Worm (Caenorhabditis elegans) whole organism, L2 larva: ENCODE results near the gene F42A6.2.
A peak's percentile ranks its signal among the peaks of the same experiment; 100 is the strongest.

Source experiments
- C34F6.9 ChIP-seq: fragments of 150-350 bp; optimal IDR thresholded peaks from 2 replicates; lab custom pipeline; 2014; ENCODE audit warnings: missing biosample characterization, missing genetic modification characterization
- F13H6.1 ChIP-seq: sonication (generic microtip); optimal IDR thresholded peaks from 2 replicates; lab custom pipeline; 2016; ENCODE audit warnings: missing genetic modification characterization, missing compliant biosample characterization
- R02D3.7 ChIP-seq: fragments of 150-350 bp; optimal IDR thresholded peaks from 2 replicates; lab custom pipeline; 2014; ENCODE audit warnings: missing biosample characterization, missing genetic modification characterization
- Y55F3AM.14 ChIP-seq: fragments of 200-800 bp; sonication (Bioruptor generic); optimal IDR thresholded peaks from 2 replicates; lab custom pipeline; 2018; ENCODE audit warnings: mild to moderate bottlenecking, missing genetic modification characterization, missing compliant biosample characterization
- ZK546.5 ChIP-seq: sonication (generic microtip); optimal IDR thresholded peaks from 2 replicates; lab custom pipeline; 2017; ENCODE audit warnings: missing biosample characterization, missing genetic modification characterization
- alr-1 ChIP-seq: fragments of 150-350 bp; optimal IDR thresholded peaks from 2 replicates; lab custom pipeline; 2014; ENCODE audit warnings: missing biosample characterization, missing genetic modification characterization
- aly-2 ChIP-seq: fragments of 150-350 bp; optimal IDR thresholded peaks from 2 replicates; lab custom pipeline; 2014; ENCODE audit warnings: missing biosample characterization, missing genetic modification characterization
- ama-1 ChIP-seq: fragments of 150-350 bp; optimal IDR thresholded peaks from 2 replicates; lab custom pipeline; 2018; ENCODE audit warnings: inconsistent platforms
- blmp-1 ChIP-seq: sonication (generic microtip); optimal IDR thresholded peaks from 2 replicates; lab custom pipeline; 2017; ENCODE audit warnings: missing genetic modification characterization, mild to moderate bottlenecking, missing compliant biosample characterization, antibody characterized with exemption, moderate library complexity; ENCODE audit not compliant: insufficient read depth
- ceh-16 ChIP-seq: fragments of 150-350 bp; optimal IDR thresholded peaks from 2 replicates; lab custom pipeline; 2014; ENCODE audit warnings: missing biosample characterization, missing genetic modification characterization
- ceh-82 ChIP-seq: fragments of 150-350 bp; optimal IDR thresholded peaks from 2 replicates; lab custom pipeline; 2014; ENCODE audit warnings: missing biosample characterization, missing genetic modification characterization
- crh-2 ChIP-seq: sonication (generic microtip); optimal IDR thresholded peaks from 2 replicates; lab custom pipeline; 2017; ENCODE audit warnings: missing biosample characterization, missing genetic modification characterization
- dmd-4 ChIP-seq: sonication (generic microtip); optimal IDR thresholded peaks from 2 replicates; lab custom pipeline; 2017; ENCODE audit warnings: missing biosample characterization, missing genetic modification characterization
- egl-27 ChIP-seq: sonication (generic microtip); optimal IDR thresholded peaks from 3 replicates; lab custom pipeline; 2017; ENCODE audit warnings: missing biosample characterization, missing genetic modification reagents, missing genetic modification characterization
- elt-1 ChIP-seq: fragments of 150-350 bp; optimal IDR thresholded peaks from 2 replicates; lab custom pipeline; 2014; ENCODE audit warnings: missing biosample characterization, missing genetic modification characterization
- elt-3 ChIP-seq: sonication (generic microtip); optimal IDR thresholded peaks from 2 replicates; lab custom pipeline; 2017; ENCODE audit warnings: missing biosample characterization, missing genetic modification characterization
- fos-1 ChIP-seq: fragments of 150-350 bp; optimal IDR thresholded peaks from 2 replicates; lab custom pipeline; 2014; ENCODE audit warnings: missing biosample characterization, missing genetic modification characterization
- gmeb-1 ChIP-seq: fragments of 150-350 bp; optimal IDR thresholded peaks from 2 replicates; lab custom pipeline; 2014; ENCODE audit warnings: missing biosample characterization, missing genetic modification characterization
- lin-11 ChIP-seq: fragments of 150-350 bp; sonication (generic microtip); optimal IDR thresholded peaks from 2 replicates; lab custom pipeline; 2014; ENCODE audit warnings: missing biosample characterization, missing genetic modification characterization, inconsistent platforms, mixed read lengths
- lin-13 ChIP-seq: fragments of 150-350 bp; optimal IDR thresholded peaks from 2 replicates; lab custom pipeline; 2014; ENCODE audit warnings: missing biosample characterization, missing genetic modification reagents, missing genetic modification characterization
- lin-39 ChIP-seq: fragments of 150-350 bp; optimal IDR thresholded peaks from 2 replicates; lab custom pipeline; 2014; ENCODE audit warnings: missing biosample characterization, missing genetic modification reagents, missing genetic modification characterization
- lsy-2 ChIP-seq, 2 experiments: fragments of 150-350 bp in 1 of 2; sonication (generic microtip) in 1 of 2; optimal IDR thresholded peaks; 2 replicates each; lab custom pipeline; 2014 to 2017; ENCODE audit warnings: missing biosample characterization in 2 of 2, missing genetic modification characterization in 2 of 2
- mab-5 ChIP-seq: fragments of 150-350 bp; optimal IDR thresholded peaks from 2 replicates; lab custom pipeline; 2014; ENCODE audit warnings: missing biosample characterization, missing genetic modification characterization
- mbf-1 ChIP-seq: sonication (generic microtip); optimal IDR thresholded peaks from 2 replicates; lab custom pipeline; 2017; ENCODE audit warnings: missing biosample characterization, missing genetic modification characterization
- mdl-1 ChIP-seq, 2 experiments: fragments of 150-350 bp in 1 of 2; sonication (generic microtip) in 1 of 2; optimal IDR thresholded peaks; 2 replicates each; lab custom pipeline; 2017; ENCODE audit warnings: missing biosample characterization in 2 of 2, missing genetic modification characterization in 2 of 2
- nhr-10 ChIP-seq: sonication (generic microtip); optimal IDR thresholded peaks from 2 replicates; lab custom pipeline; 2017; ENCODE audit warnings: missing biosample characterization, missing genetic modification characterization
- nhr-11 ChIP-seq: fragments of 150-350 bp; optimal IDR thresholded peaks from 2 replicates; lab custom pipeline; 2014; ENCODE audit warnings: missing biosample characterization, missing genetic modification characterization
- nhr-12 ChIP-seq: fragments of 150-350 bp; optimal IDR thresholded peaks from 2 replicates; lab custom pipeline; 2014; ENCODE audit warnings: missing biosample characterization, missing genetic modification characterization
- nhr-129 ChIP-seq: fragments of 150-350 bp; optimal IDR thresholded peaks from 2 replicates; lab custom pipeline; 2014; ENCODE audit warnings: missing biosample characterization, missing genetic modification characterization
- nhr-21 ChIP-seq: fragments of 150-350 bp; optimal IDR thresholded peaks from 2 replicates; lab custom pipeline; 2014; ENCODE audit warnings: missing biosample characterization, missing genetic modification characterization
- nhr-23 ChIP-seq: fragments of 150-350 bp; optimal IDR thresholded peaks from 2 replicates; lab custom pipeline; 2014; ENCODE audit warnings: missing biosample characterization, missing genetic modification reagents, missing genetic modification characterization
- nhr-237 ChIP-seq: fragments of 150-350 bp; optimal IDR thresholded peaks from 2 replicates; lab custom pipeline; 2014; ENCODE audit warnings: missing biosample characterization, missing genetic modification characterization
- nhr-25 ChIP-seq: fragments of 150-350 bp; sonication (generic microtip); optimal IDR thresholded peaks from 3 replicates; lab custom pipeline; 2014; ENCODE audit warnings: missing biosample characterization, missing genetic modification characterization
- nhr-6 ChIP-seq: fragments of 150-350 bp; optimal IDR thresholded peaks from 2 replicates; lab custom pipeline; 2014; ENCODE audit warnings: missing biosample characterization, missing genetic modification characterization
- nhr-77 ChIP-seq: fragments of 150-350 bp; optimal IDR thresholded peaks from 2 replicates; lab custom pipeline; 2014; ENCODE audit warnings: missing biosample characterization, missing genetic modification characterization
- peb-1 ChIP-seq: fragments of 150-350 bp; optimal IDR thresholded peaks from 2 replicates; lab custom pipeline; 2014; ENCODE audit warnings: missing biosample characterization, missing genetic modification characterization
- sem-4 ChIP-seq: fragments of 150-350 bp; optimal IDR thresholded peaks from 2 replicates; lab custom pipeline; 2014; ENCODE audit warnings: missing biosample characterization, missing genetic modification reagents, missing genetic modification characterization
- skn-1 ChIP-seq: sonication (generic microtip); optimal IDR thresholded peaks from 2 replicates; lab custom pipeline; 2017; ENCODE audit warnings: missing biosample characterization, missing genetic modification characterization
- sma-3 ChIP-seq: sonication (generic microtip); optimal IDR thresholded peaks from 2 replicates; lab custom pipeline; 2016; ENCODE audit warnings: missing genetic modification reagents, missing genetic modification characterization, missing compliant biosample characterization
- sma-9 ChIP-seq, 2 experiments: fragments of 150-350 bp in 1 of 2; sonication (generic microtip) in 1 of 2; optimal IDR thresholded peaks; 2 replicates each; lab custom pipeline; 2014 to 2016; ENCODE audit warnings: missing genetic modification characterization in 2 of 2, mild to moderate bottlenecking in 1 of 2, missing biosample characterization in 1 of 2, missing compliant biosample characterization in 1 of 2, missing genetic modification reagents in 1 of 2, moderate library complexity in 1 of 2
- snpc-4 ChIP-seq: fragments of 150-350 bp; optimal IDR thresholded peaks from 2 replicates; lab custom pipeline; 2014; ENCODE audit warnings: missing biosample characterization, missing genetic modification characterization
- unc-39 ChIP-seq: fragments of 150-350 bp; optimal IDR thresholded peaks from 2 replicates; lab custom pipeline; 2014; ENCODE audit warnings: missing biosample characterization, missing genetic modification characterization
- unc-55 ChIP-seq: fragments of 150-350 bp; sonication (generic microtip); optimal IDR thresholded peaks from 3 replicates; lab custom pipeline; 2014; ENCODE audit warnings: missing biosample characterization, missing genetic modification reagents, missing genetic modification characterization
- unc-62 ChIP-seq: fragments of 150-350 bp; optimal IDR thresholded peaks from 2 replicates; lab custom pipeline; 2014; ENCODE audit warnings: missing biosample characterization, missing genetic modification reagents, missing genetic modification characterization
- zag-1 ChIP-seq: fragments of 150-350 bp; optimal IDR thresholded peaks from 2 replicates; lab custom pipeline; 2014; ENCODE audit warnings: missing biosample characterization, missing genetic modification characterization
- ztf-1 ChIP-seq: fragments of 200-800 bp; sonication (Bioruptor generic); conservative IDR thresholded peaks from 2 replicates; pipeline ENCODE4 v1.3.6; 2022; ENCODE audit warnings: missing genetic modification characterization, missing compliant biosample characterization
- ztf-11 ChIP-seq: sonication (generic microtip); optimal IDR thresholded peaks from 2 replicates; lab custom pipeline; 2017; ENCODE audit warnings: missing biosample characterization, missing genetic modification characterization
- ztf-4 ChIP-seq: fragments of 150-350 bp; optimal IDR thresholded peaks from 2 replicates; lab custom pipeline; 2014; ENCODE audit warnings: missing biosample characterization, missing genetic modification characterization

F42A6.2 gene

DNA sequence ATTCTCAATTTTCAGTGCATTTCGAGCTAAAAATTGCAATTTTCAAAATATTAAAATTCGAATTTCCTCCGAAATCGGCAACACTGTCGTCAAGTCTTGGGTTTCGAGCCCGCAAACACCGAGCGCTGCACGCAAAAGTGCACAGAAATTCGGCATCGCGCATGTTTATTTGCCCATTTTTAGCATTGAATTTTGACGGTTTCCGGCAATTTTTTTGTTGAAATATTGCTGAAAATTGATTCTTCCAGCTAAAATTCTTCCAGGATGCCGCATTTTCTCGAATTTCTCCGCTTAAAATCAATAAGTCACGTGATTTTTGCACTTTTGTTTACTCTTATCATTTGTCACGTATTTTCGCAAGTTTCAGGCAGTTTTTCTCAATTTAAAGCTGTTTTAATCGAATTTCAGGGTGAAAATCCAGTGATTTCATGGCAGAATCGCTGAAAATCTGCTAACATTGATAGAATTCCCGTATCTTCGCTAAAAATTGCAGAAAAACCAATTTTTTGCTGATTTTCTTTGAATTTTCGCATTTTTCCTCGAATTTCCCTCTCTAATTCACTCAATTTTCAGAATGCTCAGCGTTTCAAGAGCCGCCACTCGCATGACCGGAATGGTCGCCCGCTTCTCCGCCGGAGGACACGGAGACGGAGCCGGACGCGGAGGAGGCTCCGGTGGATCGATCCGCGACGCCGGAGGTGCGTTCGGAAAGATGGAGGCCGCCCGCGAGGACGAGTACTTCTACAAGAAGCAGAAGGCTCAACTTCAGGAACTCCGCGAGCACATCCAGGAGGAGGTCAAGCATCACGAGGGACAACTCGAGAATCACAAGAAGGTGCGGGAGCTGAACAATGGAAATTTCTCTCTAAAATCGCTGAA lies 44.3 kb downstream of the F42A6.2 start, which contains the start of gene mai-2:
Gene mai-2 (plus strand): TSS at position 574 of the 879 bp plus-strand sequence.
- TF ChIP-seq peb-1, result no peak
- TF ChIP-seq lin-13 (GFP tag; lab: Kevin White, UChicago), result peak; percentile 51
- TF ChIP-seq sem-4 (tag; lab: Kevin White, UChicago), result peak; percentile 8
- no peak for TF ChIP-seq R02D3.7 (tag; lab: Kevin White, UChicago)
- peak; percentile 20 for TF ChIP-seq nhr-25 (tag; lab: Kevin White, UChicago)
- no peak for TF ChIP-seq nhr-6 (tag; lab: Kevin White, UChicago)
- no peak for TF ChIP-seq fos-1 (tag; lab: Kevin White, UChicago)
- TF ChIP-seq unc-55, result peak; percentile 82
- peak; percentile 63 for TF ChIP-seq sma-3
- peak; percentile 25 for TF ChIP-seq sma-9 (GFP tag; optimal IDR thresholded peaks at IDR 0.05; lab: Kevin White, UChicago)
- TF ChIP-seq sma-9 (tag; optimal IDR thresholded peaks at IDR 0.05; lab: Kevin White, UChicago), result no peak
- TF ChIP-seq blmp-1 (tag; lab: Kevin White, UChicago), result peak; percentile 42
- TF ChIP-seq lin-11, result peak; percentile 48
- TF ChIP-seq ztf-1 (GFP tag; lab: Robert Waterston, UW), result no peak
- no peak for TF ChIP-seq nhr-21
- no peak for TF ChIP-seq ceh-16 (tag; lab: Kevin White, UChicago)
- no peak for TF ChIP-seq ceh-82 (tag; lab: Kevin White, UChicago)
- TF ChIP-seq nhr-11 (tag; lab: Kevin White, UChicago), result no peak
- TF ChIP-seq dmd-4 (tag; lab: Kevin White, UChicago), result no peak
- no peak for TF ChIP-seq snpc-4 (tag; lab: Kevin White, UChicago)
- peak; percentile 51 for TF ChIP-seq nhr-129 (tag; lab: Kevin White, UChicago)
- no peak for TF ChIP-seq ZK546.5 (tag; lab: Kevin White, UChicago)
- no peak for TF ChIP-seq lin-39 (tag; lab: Kevin White, UChicago)
- peak; percentile 54 for TF ChIP-seq crh-2 (tag; lab: Kevin White, UChicago)
- TF ChIP-seq mab-5 (tag; lab: Kevin White, UChicago), result no peak
- TF ChIP-seq F13H6.1 (tag; lab: Kevin White, UChicago), result peak; percentile 51
- no peak for TF ChIP-seq alr-1
- no peak for TF ChIP-seq nhr-23
- TF ChIP-seq ztf-11 (tag; lab: Kevin White, UChicago), result no peak
- peak; percentile 52 for TF ChIP-seq ama-1 (lab: Kevin White, UChicago)
- TF ChIP-seq C34F6.9 (tag; lab: Kevin White, UChicago), result peak; percentile 76
- TF ChIP-seq aly-2, result no peak
- TF ChIP-seq gmeb-1 (tag; lab: Kevin White, UChicago), result peak; percentile 90
- no peak for TF ChIP-seq elt-3
- no peak for TF ChIP-seq Y55F3AM.14 (GFP tag; lab: Kevin White, UChicago)
- no peak for TF ChIP-seq egl-27 (tag; lab: Kevin White, UChicago)
- peak; percentile 75 to 81 for TF ChIP-seq lsy-2 (tag; optimal IDR thresholded peaks at IDR 0.05; lab: Kevin White, UChicago)
- no peak for TF ChIP-seq elt-1
- no peak for TF ChIP-seq nhr-12
- no peak for TF ChIP-seq zag-1 (tag; lab: Kevin White, UChicago)
- peak; percentile 39 for TF ChIP-seq ztf-4 (tag; lab: Kevin White, UChicago)
- no peak for TF ChIP-seq mbf-1
- no peak for TF ChIP-seq nhr-77 (tag; lab: Kevin White, UChicago)
- no peak for TF ChIP-seq nhr-10 (tag; lab: Kevin White, UChicago)
- no peak for TF ChIP-seq nhr-237 (tag; lab: Kevin White, UChicago)
- peak in 1 of 2 experiments; percentile 16 for TF ChIP-seq mdl-1 (tag; optimal IDR thresholded peaks at IDR 0.05; lab: Kevin White, UChicago)
- TF ChIP-seq unc-39 (tag; lab: Kevin White, UChicago), result no peak
- no peak for TF ChIP-seq unc-62 (GFP tag; lab: Kevin White, UChicago)
- TF ChIP-seq skn-1 (tag; lab: Kevin White, UChicago), result no peak
